Worm (Caenorhabditis elegans): Measurements from ENCODE around the gene C18B10.6.

DNA sequence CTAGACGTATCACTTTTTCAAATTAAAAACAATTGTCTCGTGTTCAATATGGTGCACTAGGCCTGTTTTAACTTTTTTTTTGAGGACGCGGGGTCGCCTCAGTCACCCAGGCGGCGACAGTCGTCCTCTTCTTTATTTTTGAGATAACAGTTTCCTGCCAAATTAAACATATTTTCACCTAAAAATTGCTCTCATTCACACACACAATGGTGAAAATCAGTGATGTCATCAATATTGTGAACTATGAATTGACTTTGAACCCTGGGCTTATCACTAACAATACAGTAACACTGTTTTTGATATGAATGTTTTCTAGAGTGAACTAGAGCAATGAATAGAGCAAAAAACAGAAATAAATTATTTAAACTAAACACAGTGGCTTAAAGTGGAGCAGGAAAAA is 40.5 kb upstream of the C18B10.6 start:
- TF ChIP-seq flt-1 (GFP tag; IDR thresholded peaks at IDR 0.05) (no peak), T22C8.4 (GFP tag; IDR thresholded peaks at IDR 0.05) (no peak), ztf-23 (GFP tag; IDR thresholded peaks at IDR 0.05) (no peak), ref-1 (GFP tag; conservative IDR thresholded peaks at IDR 0.05) (no peak), tab-1 (GFP tag; IDR thresholded peaks at IDR 0.05) (no peak), cog-1 (tag; optimal IDR thresholded peaks at IDR 0.05) (no peak), ztf-29 (GFP tag; IDR thresholded peaks at IDR 0.05) (no peak), med-1 (GFP tag; optimal IDR thresholded peaks at IDR 0.05; ENCODE audit: insufficient read depth) (no peak), klf-2 (GFP tag; conservative IDR thresholded peaks at IDR 0.05) (no peak)

Data from whole organism, midembryonic.